Fruit fly (Drosophila melanogaster) whole organism, embryonic: ENCODE measurements around the gene Hmbs.
A peak's percentile ranks its signal among the peaks of the same experiment; 100 is the strongest.

Source experiments
- Ada2b ChIP-seq: fragments of 200-800 bp; sonication (Bioruptor generic); IDR thresholded peaks from 2 replicates; pipeline ENCODE4 v1.3.6; 2022; ENCODE audit warnings: missing biosample characterization, missing genetic modification characterization
- Antp ChIP-seq: fragments of 200-800 bp; sonication (Bioruptor generic); optimal IDR thresholded peaks from 3 replicates; lab custom pipeline; 2016; ENCODE audit warnings: missing biosample characterization, missing genetic modification characterization
- Atf-2 ChIP-seq: fragments of 200-800 bp; sonication (Bioruptor generic); optimal IDR thresholded peaks from 2 replicates; lab custom pipeline; 2016; ENCODE audit warnings: missing biosample characterization, missing genetic modification characterization
- Awh ChIP-seq: fragments of 200-800 bp; sonication (Bioruptor generic); IDR thresholded peaks from 2 replicates; pipeline ENCODE4, ENCODE4 v1.3.6; 2022; ENCODE audit warnings: missing biosample characterization, missing genetic modification characterization
- C15 ChIP-seq: fragments of 200-800 bp; sonication (Bioruptor generic); IDR thresholded peaks from 3 replicates; pipeline ENCODE4 v1.3.6; 2022; ENCODE audit warnings: missing biosample characterization, missing genetic modification characterization
- CG10462 ChIP-seq: fragments of 200-800 bp; sonication (Bioruptor generic); optimal IDR thresholded peaks from 2 replicates; lab custom pipeline; 2016; ENCODE audit warnings: missing biosample characterization, missing genetic modification characterization
- CG10543 ChIP-seq: fragments of 200-800 bp; sonication (Bioruptor generic); optimal IDR thresholded peaks from 3 replicates; lab custom pipeline; 2017; ENCODE audit warnings: missing biosample characterization, mild to moderate bottlenecking, missing genetic modification characterization, moderate library complexity
- CG12104 ChIP-seq: fragments of 200-800 bp; sonication (Bioruptor generic); optimal IDR thresholded peaks from 3 replicates; lab custom pipeline; 2016; ENCODE audit warnings: missing biosample characterization, missing genetic modification characterization
- CG15514 ChIP-seq: fragments of 200-800 bp; sonication (Bioruptor generic); optimal IDR thresholded peaks from 3 replicates; lab custom pipeline; 2017; ENCODE audit warnings: missing biosample characterization, missing genetic modification characterization, mild to moderate bottlenecking, moderate library complexity, missing genetic modification reagents
- CG17802 ChIP-seq: fragments of 200-800 bp; sonication (Bioruptor generic); optimal IDR thresholded peaks from 2 replicates; lab custom pipeline; 2018; ENCODE audit warnings: missing biosample characterization, mild to moderate bottlenecking, missing genetic modification characterization, moderate library complexity
- CG18262 ChIP-seq: fragments of 200-800 bp; optimal IDR thresholded peaks from 3 replicates; lab custom pipeline; 2019; ENCODE audit warnings: missing biosample characterization, mild to moderate bottlenecking, missing genetic modification characterization, moderate library complexity
- CG2199 ChIP-seq: fragments of 200-800 bp; sonication (Bioruptor generic); IDR thresholded peaks from 3 replicates; pipeline ENCODE4 v1.3.6; 2022; ENCODE audit warnings: missing biosample characterization, missing genetic modification characterization
- CG34422 ChIP-seq: fragments of 200-800 bp; sonication (Bioruptor generic); IDR thresholded peaks from 3 replicates; pipeline ENCODE4 v1.3.6; 2022; ENCODE audit warnings: missing biosample characterization, missing genetic modification characterization
- CG3847 ChIP-seq: fragments of 200-800 bp; sonication (Bioruptor generic); IDR thresholded peaks from 2 replicates; pipeline ENCODE4 v1.3.6; 2022; ENCODE audit warnings: missing biosample characterization, missing genetic modification characterization
- CG7963 ChIP-seq: fragments of 200-800 bp; sonication (Bioruptor generic); IDR thresholded peaks from 3 replicates; pipeline ENCODE4 v1.3.6; 2022; ENCODE audit warnings: missing biosample characterization, missing genetic modification characterization; ENCODE audit not compliant: partially characterized antibody
- CG9817 ChIP-seq: fragments of 200-800 bp; sonication (Bioruptor generic); optimal IDR thresholded peaks from 2 replicates; lab custom pipeline; 2018; ENCODE audit warnings: missing biosample characterization, mild to moderate bottlenecking, missing genetic modification characterization, moderate library complexity
- Dip3 ChIP-seq: fragments of 200-800 bp; sonication (Bioruptor generic); optimal IDR thresholded peaks from 3 replicates; lab custom pipeline; 2016; ENCODE audit warnings: missing biosample characterization, missing genetic modification characterization
- Doc3 ChIP-seq: fragments of 200-800 bp; sonication (Bioruptor generic); IDR thresholded peaks from 3 replicates; pipeline ENCODE4 v1.3.6; 2022; ENCODE audit warnings: missing biosample characterization, missing genetic modification characterization; ENCODE audit not compliant: partially characterized antibody
- Dp ChIP-seq: fragments of 200-800 bp; sonication (Bioruptor generic); optimal IDR thresholded peaks from 2 replicates; lab custom pipeline; 2018; ENCODE audit warnings: missing biosample characterization, mild to moderate bottlenecking, missing genetic modification characterization, moderate library complexity
- Elba2 ChIP-seq: fragments of 200-800 bp; sonication (Bioruptor generic); optimal IDR thresholded peaks from 3 replicates; lab custom pipeline; 2016; ENCODE audit warnings: missing biosample characterization, missing genetic modification characterization
- HLHmδ ChIP-seq: fragments of 200-800 bp; sonication (Bioruptor generic); optimal IDR thresholded peaks from 2 replicates; lab custom pipeline; 2018; ENCODE audit warnings: missing biosample characterization, mild to moderate bottlenecking, missing genetic modification characterization, moderate library complexity
- Hr3 ChIP-seq: fragments of 200-800 bp; sonication (Bioruptor generic); optimal IDR thresholded peaks from 3 replicates; lab custom pipeline; 2016; ENCODE audit warnings: missing biosample characterization, missing genetic modification characterization
- Lhr ChIP-seq: fragments of 200-800 bp; sonication (Bioruptor generic); optimal IDR thresholded peaks from 3 replicates; lab custom pipeline; 2017; ENCODE audit warnings: mild to moderate bottlenecking, missing biosample characterization, missing genetic modification reagents, missing genetic modification characterization
- Mes4 ChIP-seq: fragments of 200-800 bp; sonication (Bioruptor generic); optimal IDR thresholded peaks from 2 replicates; lab custom pipeline; 2016; ENCODE audit warnings: missing biosample characterization, missing genetic modification characterization
- Neu2 ChIP-seq: fragments of 200-800 bp; sonication (Bioruptor generic); optimal IDR thresholded peaks from 3 replicates; lab custom pipeline; 2016; ENCODE audit warnings: missing biosample characterization, missing genetic modification characterization, borderline replicate concordance
- Opbp ChIP-seq: fragments of 200-800 bp; sonication (Bioruptor generic); IDR thresholded peaks from 3 replicates; pipeline ENCODE4 v1.3.6; 2022; ENCODE audit warnings: missing biosample characterization, missing genetic modification characterization; ENCODE audit not compliant: partially characterized antibody
- PHDP ChIP-seq: fragments of 200-800 bp; sonication (Bioruptor generic); optimal IDR thresholded peaks from 3 replicates; lab custom pipeline; 2018; ENCODE audit warnings: missing biosample characterization, mild to moderate bottlenecking, missing genetic modification characterization, moderate library complexity
- Pdp1 ChIP-seq, 2 experiments: fragments of 200-800 bp; sonication (Bioruptor generic); optimal IDR thresholded peaks; 3 replicates each; lab custom pipeline; 2016; ENCODE audit warnings: missing biosample characterization in 2 of 2, missing genetic modification characterization in 2 of 2, mild to moderate bottlenecking in 1 of 2, moderate library complexity in 1 of 2
- Tbp ChIP-seq: fragments of >200 bp; optimal IDR thresholded peaks from 2 replicates; lab custom pipeline; 2018; ENCODE audit warnings: missing biosample characterization, missing genetic modification characterization
- Xbp1 ChIP-seq: fragments of 200-800 bp; sonication (Bioruptor generic); optimal IDR thresholded peaks from 3 replicates; lab custom pipeline; 2016; ENCODE audit warnings: missing biosample characterization, mild to moderate bottlenecking, missing genetic modification characterization
- amos ChIP-seq: fragments of 200-800 bp; sonication (Bioruptor generic); IDR thresholded peaks from 2 replicates; pipeline ENCODE4 v1.3.6; 2022; ENCODE audit warnings: missing biosample characterization, missing genetic modification characterization; ENCODE audit not compliant: partially characterized antibody
- ap ChIP-seq: fragments of 200-800 bp; sonication (Bioruptor generic); IDR thresholded peaks from 2 replicates; pipeline ENCODE4 v1.3.6; 2022; ENCODE audit warnings: missing biosample characterization, missing genetic modification characterization
- bigmax ChIP-seq: fragments of 200-800 bp; sonication (Bioruptor generic); optimal IDR thresholded peaks from 2 replicates; lab custom pipeline; 2018; ENCODE audit warnings: missing biosample characterization, mild to moderate bottlenecking, missing genetic modification characterization
- croc ChIP-seq: fragments of 200-800 bp; sonication (Bioruptor generic); conservative IDR thresholded peaks from 3 replicates; pipeline ENCODE4 v1.3.6; 2022; ENCODE audit warnings: missing biosample characterization, missing genetic modification characterization
- eve ChIP-seq, 2 experiments: fragments of >200 bp; optimal IDR thresholded peaks; 2 replicates each; lab custom pipeline; 2017; ENCODE audit warnings: missing biosample characterization in 2 of 2, missing genetic modification characterization in 2 of 2
- fd96Cb ChIP-seq: fragments of 200-800 bp; sonication (Bioruptor generic); optimal IDR thresholded peaks from 2 replicates; lab custom pipeline; 2018; ENCODE audit warnings: missing biosample characterization, mild to moderate bottlenecking, missing genetic modification characterization, moderate library complexity
- gcm2 ChIP-seq: fragments of 200-800 bp; sonication (Bioruptor generic); optimal IDR thresholded peaks from 2 replicates; lab custom pipeline; 2016; ENCODE audit warnings: missing biosample characterization, missing genetic modification characterization
- gfzf ChIP-seq: fragments of 200-800 bp; sonication (Bioruptor generic); optimal IDR thresholded peaks from 2 replicates; lab custom pipeline; 2016; ENCODE audit warnings: missing biosample characterization, mild to moderate bottlenecking, missing genetic modification characterization, moderate library complexity
- hkb ChIP-seq, 2 experiments: fragments of 200-800 bp in 1 of 2; fragments of >200 bp in 1 of 2; sonication (Bioruptor generic) in 1 of 2; IDR thresholded peaks in 1 of 2; optimal IDR thresholded peaks in 1 of 2; 2 replicates each; pipeline versions ENCODE4 v1.3.6 to Lab custom; 2017 to 2022; ENCODE audit warnings: missing biosample characterization in 1 of 2, missing genetic modification characterization in 1 of 2
- knrl ChIP-seq: fragments of 200-800 bp; sonication (Bioruptor generic); IDR thresholded peaks from 3 replicates; pipeline ENCODE4 v1.3.6; 2022; ENCODE audit warnings: missing biosample characterization, missing genetic modification characterization; ENCODE audit not compliant: partially characterized antibody
- nerfin-2 ChIP-seq: fragments of 200-800 bp; sonication (Bioruptor generic); IDR thresholded peaks from 2 replicates; pipeline ENCODE4 v1.3.6; 2022; ENCODE audit warnings: missing biosample characterization, missing genetic modification characterization; ENCODE audit not compliant: partially characterized antibody
- oc ChIP-seq: fragments of 200-800 bp; sonication (Bioruptor generic); optimal IDR thresholded peaks from 2 replicates; lab custom pipeline; 2018; ENCODE audit warnings: missing biosample characterization, mild to moderate bottlenecking, missing genetic modification characterization, moderate library complexity
- pho ChIP-seq: fragments of 200-800 bp; sonication (Bioruptor generic); optimal IDR thresholded peaks from 2 replicates; lab custom pipeline; 2016; ENCODE audit warnings: missing biosample characterization, missing genetic modification characterization
- pros ChIP-seq: fragments of 200-800 bp; sonication (Bioruptor generic); optimal IDR thresholded peaks from 3 replicates; lab custom pipeline; 2019; ENCODE audit warnings: missing biosample characterization, mild to moderate bottlenecking, missing genetic modification characterization, moderate library complexity
- slp2 ChIP-seq: fragments of 200-800 bp; sonication (Bioruptor generic); optimal IDR thresholded peaks from 2 replicates; lab custom pipeline; 2016; ENCODE audit warnings: missing biosample characterization, missing genetic modification characterization
- tgo ChIP-seq: fragments of 200-800 bp; sonication (Bioruptor generic); IDR thresholded peaks from 3 replicates; pipeline ENCODE4 v1.3.6; 2022; ENCODE audit warnings: missing biosample characterization, missing genetic modification characterization
- twi ChIP-seq: fragments of 200-800 bp; optimal IDR thresholded peaks from 2 replicates; lab custom pipeline; 2019; ENCODE audit warnings: missing biosample characterization, mild to moderate bottlenecking, missing genetic modification characterization, moderate library complexity
- vfl ChIP-seq: fragments of 200-800 bp; sonication (Bioruptor generic); optimal IDR thresholded peaks from 2 replicates; lab custom pipeline; 2016; ENCODE audit warnings: missing biosample characterization, missing genetic modification characterization

Hmbs gene

dm6 chr3L:1313039-1313766, 21.5 kb upstream of the Hmbs start, which contains the start of the genes sturkopf and Herc4 (continued):
- peak; percentile 60 to 87 for TF ChIP-seq Pdp1 (GFP tag; optimal IDR thresholded peaks at IDR 0.05; lab: Kevin White, UChicago)
- TF ChIP-seq CG10462 (GFP tag; lab: Kevin White, UChicago) = peak; percentile 19
- no peak for TF ChIP-seq C15 (GFP tag; lab: Robert Waterston, UW)
- no peak for TF ChIP-seq bigmax
- no peak; the same call in 2 of the 3 replicates for TF ChIP-seq croc (GFP tag; lab: Robert Waterston, UW)
- TF ChIP-seq vfl = peak; percentile 85
- peak; percentile 80 for TF ChIP-seq Xbp1
- TF ChIP-seq CG34422 (GFP tag; lab: Robert Waterston, UW) = peak; percentile 7; the same call in 1 of the 3 replicates
- TF ChIP-seq CG18262 = peak; percentile 84
- TF ChIP-seq nerfin-2 (GFP tag; lab: Robert Waterston, UW) = no peak
- TF ChIP-seq slp2 = peak; percentile 77
- peak; percentile 72 for TF ChIP-seq Hr3 (GFP tag; lab: Kevin White, UChicago)
- no peak for TF ChIP-seq eve (GFP tag; optimal IDR thresholded peaks at IDR 0.05; lab: Kevin White, UChicago)
- TF ChIP-seq ap (GFP tag; lab: Robert Waterston, UW) = 0 out of 2 replicates have a peak, but pooled peaks have one; percentile 21
- TF ChIP-seq pros (GFP tag; lab: Kevin White, UChicago) = peak; percentile 2
- TF ChIP-seq Antp (GFP tag; lab: Kevin White, UChicago) = peak; percentile 91
- TF ChIP-seq amos (GFP tag; lab: Robert Waterston, UW) = no peak
- peak; percentile 37 for TF ChIP-seq Dp (GFP tag; lab: Kevin White, UChicago)
- no peak for TF ChIP-seq CG2199
- TF ChIP-seq Mes4 (GFP tag; lab: Kevin White, UChicago) = peak; percentile 48
- TF ChIP-seq oc (tag; lab: Kevin White, UChicago) = peak; percentile 40
- TF ChIP-seq CG15514 (GFP tag; lab: Kevin White, UChicago) = peak; percentile 78
- TF ChIP-seq CG7963 (GFP tag; lab: Robert Waterston, UW) = no peak
- TF ChIP-seq Elba2 (GFP tag; lab: Kevin White, UChicago) = no peak
- no peak for TF ChIP-seq HLHmδ
- peak; percentile 43 for TF ChIP-seq twi
- peak; percentile 87 for TF ChIP-seq CG9817 (tag; lab: Kevin White, UChicago)
- peak; percentile 48; the same call in 2 of the 3 replicates for TF ChIP-seq tgo (GFP tag; lab: Robert Waterston, UW)
- TF ChIP-seq CG17802 (tag; lab: Kevin White, UChicago) = no peak
- TF ChIP-seq gcm2 = peak; percentile 37
- TF ChIP-seq Dip3 (GFP tag; lab: Kevin White, UChicago) = peak; percentile 74
- peak; percentile 8 for TF ChIP-seq fd96Cb (tag; lab: Kevin White, UChicago)
- no peak for TF ChIP-seq Awh (GFP tag; lab: Robert Waterston, UW)
- TF ChIP-seq CG12104 = peak; percentile 72
- TF ChIP-seq hkb (optimal IDR thresholded peaks at IDR 0.05; lab: Kevin White, UChicago) = no peak
- TF ChIP-seq hkb (GFP tag; IDR thresholded peaks at IDR 0.05; lab: Robert Waterston, UW) = no peak; the same call in 1 of the 2 replicates
- TF ChIP-seq Opbp (GFP tag; lab: Robert Waterston, UW) = peak; percentile 37; the same call in 1 of the 3 replicates
- TF ChIP-seq Atf-2 (GFP tag; lab: Kevin White, UChicago) = peak; percentile 83
- TF ChIP-seq pho (GFP tag; lab: Kevin White, UChicago) = peak; percentile 89
- TF ChIP-seq Neu2 (GFP tag; lab: Kevin White, UChicago) = no peak
- TF ChIP-seq Doc3 = no peak
- TF ChIP-seq Lhr (GFP tag; lab: Kevin White, UChicago) = peak; percentile 6
- peak; percentile 46 for TF ChIP-seq gfzf
- peak; percentile 93 for TF ChIP-seq CG10543 (GFP tag; lab: Kevin White, UChicago)
- TF ChIP-seq Ada2b = 0 out of 2 replicates have a peak, but pooled peaks have one; percentile 41
- peak; percentile 62 for TF ChIP-seq CG3847 (GFP tag; lab: Robert Waterston, UW)
- TF ChIP-seq knrl (GFP tag; lab: Robert Waterston, UW) = no peak
- TF ChIP-seq Tbp = no peak
- TF ChIP-seq PHDP (tag; lab: Kevin White, UChicago) = peak; percentile 72
